Worm (Caenorhabditis elegans) whole organism, L1 larva: ENCODE measurements around the gene T04G9.7.

Experiments used
- aha-1 ChIP-seq: fragments of 150-350 bp; optimal IDR thresholded peaks from 2 replicates; lab custom pipeline; 2014; ENCODE audit warnings: missing biosample characterization, missing genetic modification characterization
- alr-1 ChIP-seq: fragments of 200-800 bp; sonication (Bioruptor generic); optimal IDR thresholded peaks from 2 replicates; lab custom pipeline; 2018; ENCODE audit warnings: borderline replicate concordance, mild to moderate bottlenecking, missing genetic modification characterization, missing compliant biosample characterization
- jun-1 ChIP-seq: fragments of 150-350 bp; optimal IDR thresholded peaks from 2 replicates; lab custom pipeline; 2014; ENCODE audit warnings: missing biosample characterization, missing genetic modification reagents, missing genetic modification characterization
- lin-13 ChIP-seq: fragments of 150-350 bp; optimal IDR thresholded peaks from 2 replicates; lab custom pipeline; 2014; ENCODE audit warnings: missing biosample characterization, missing genetic modification reagents, missing genetic modification characterization
- lin-39 ChIP-seq: fragments of 150-350 bp; optimal IDR thresholded peaks from 2 replicates; lab custom pipeline; 2014; ENCODE audit warnings: missing biosample characterization, missing genetic modification reagents, missing genetic modification characterization
- nhr-12 ChIP-seq: sonication (generic microtip); optimal IDR thresholded peaks from 2 replicates; lab custom pipeline; 2017; ENCODE audit warnings: missing biosample characterization, missing genetic modification characterization
- pag-3 ChIP-seq: sonication (generic microtip); optimal IDR thresholded peaks from 2 replicates; lab custom pipeline; 2017; ENCODE audit warnings: missing genetic modification characterization, mild to moderate bottlenecking, missing compliant biosample characterization, antibody characterized with exemption, borderline replicate concordance; ENCODE audit not compliant: insufficient read depth
- pax-3 ChIP-seq: fragments of 200-800 bp; sonication (Bioruptor generic); optimal IDR thresholded peaks from 2 replicates; lab custom pipeline; 2018; ENCODE audit warnings: mild to moderate bottlenecking, missing genetic modification characterization, moderate library complexity, missing compliant biosample characterization
- pqm-1 ChIP-seq: sonication (generic microtip); optimal IDR thresholded peaks from 3 replicates; lab custom pipeline; 2017; ENCODE audit warnings: missing biosample characterization, missing genetic modification characterization
- skn-1 ChIP-seq: fragments of 150-350 bp; optimal IDR thresholded peaks from 2 replicates; lab custom pipeline; 2014; ENCODE audit warnings: missing biosample characterization, missing genetic modification characterization
- snpc-4 ChIP-seq: fragments of 150-350 bp; optimal IDR thresholded peaks from 2 replicates; lab custom pipeline; 2014; ENCODE audit warnings: missing biosample characterization, missing genetic modification characterization
- unc-130 ChIP-seq: fragments of 150-350 bp; optimal IDR thresholded peaks from 2 replicates; lab custom pipeline; 2017; ENCODE audit warnings: missing biosample characterization, missing genetic modification characterization, inconsistent platforms

DNA sequence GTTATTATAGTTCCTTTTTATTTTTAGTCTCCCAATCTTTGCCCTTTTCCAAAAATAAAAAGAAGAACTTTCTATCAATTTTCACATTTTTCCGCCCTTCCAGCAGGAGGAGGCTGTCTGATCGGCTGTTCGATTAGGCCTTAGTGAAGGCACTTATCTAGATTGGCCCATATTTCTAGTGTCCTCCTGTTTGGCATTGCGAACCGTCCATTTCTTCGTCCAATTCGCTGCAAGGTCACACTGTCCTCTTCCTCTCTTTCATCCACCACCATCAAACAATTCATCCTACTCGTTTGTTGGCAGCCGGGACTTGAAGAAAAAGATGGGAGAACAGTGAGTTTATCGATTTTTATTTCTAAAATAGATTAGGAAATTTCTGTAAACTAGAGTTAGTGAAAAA, 1.5 kb downstream of the T04G9.7 start, which contains the start of gene T04G9.4:
- TF ChIP-seq aha-1 (no peak), unc-130 (no peak), lin-13 (no peak), nhr-12 (tag; lab: Kevin White, UChicago) (no peak), jun-1 (tag; lab: Kevin White, UChicago) (no peak), snpc-4 (tag; lab: Kevin White, UChicago) (no peak), skn-1 (tag; lab: Kevin White, UChicago) (no peak), pax-3 (tag; lab: Kevin White, UChicago) (no peak), alr-1 (no peak), pqm-1 (no peak), lin-39 (tag; lab: Kevin White, UChicago) (no peak), pag-3 (no peak)
